Worm (Caenorhabditis elegans): ENCODE results near the gene apb-1.
"Not testable (repeated sequence)": the region's sequence is repeated elsewhere in the genome, so short reads cannot be mapped to it uniquely, and the experiment has no call there.

Gene apb-1

ce11 chrIII:2622870-2623269 lies 26.0 kb upstream of the apb-1 start, which contains the start of gene Y71H2B.2:
TSS of gene Y71H2B.2 (plus strand) at chrIII:2623170.
- TF ChIP-seq ets-4 (tag; optimal IDR thresholded peaks at IDR 0.05) (no peak), K09A11.1 (tag; optimal IDR thresholded peaks at IDR 0.05; ENCODE audit: insufficient read depth) (no peak), lim-6 (tag; optimal IDR thresholded peaks at IDR 0.05) (no peak), ztf-16 (tag; optimal IDR thresholded peaks at IDR 0.05) (no peak), ref-2 (tag; optimal IDR thresholded peaks at IDR 0.05) (no peak), unc-3 (GFP tag; conservative IDR thresholded peaks at IDR 0.05) (no peak), unc-3 (tag; optimal IDR thresholded peaks at IDR 0.05) (no peak), ttx-3 (tag; optimal IDR thresholded peaks at IDR 0.05) (no peak), fax-1 (tag; optimal IDR thresholded peaks at IDR 0.05) (no peak), ceh-24 (tag; optimal IDR thresholded peaks at IDR 0.05) (no peak)

- TF ChIP-seq syd-9 (tag; optimal IDR thresholded peaks at IDR 0.05) (no peak), sox-4 (tag; optimal IDR thresholded peaks at IDR 0.05) (no peak), ceh-18 (tag; optimal IDR thresholded peaks at IDR 0.05) (no peak), sdc-2 (tag; optimal IDR thresholded peaks at IDR 0.05) (no peak), rnt-1 (tag; optimal IDR thresholded peaks at IDR 0.05) (no peak), eyg-1 (tag; optimal IDR thresholded peaks at IDR 0.05) (no peak), nfya-1 (tag; optimal IDR thresholded peaks at IDR 0.05) (no peak), hlh-13 (GFP tag; optimal IDR thresholded peaks at IDR 0.05) (no peak), che-1 (tag; optimal IDR thresholded peaks at IDR 0.05) (no peak), ttx-3 (tag; optimal IDR thresholded peaks at IDR 0.05) (no peak), C08G9.2 (tag; optimal IDR thresholded peaks at IDR 0.05) (no peak), ceh-2 (tag; optimal IDR thresholded peaks at IDR 0.05) (no peak), lim-6 (tag; optimal IDR thresholded peaks at IDR 0.05) (no peak), pros-1 (tag; optimal IDR thresholded peaks at IDR 0.05) (no peak), hlh-8 (tag; optimal IDR thresholded peaks at IDR 0.05) (no peak), pat-9 (tag; optimal IDR thresholded peaks at IDR 0.05) (no peak)
Observed at ce11 chrIII:2619559-2619958, 22.7 kb upstream of the apb-1 start, which contains the start of gene ppfr-4. TSS of gene ppfr-4 (plus strand) at chrIII:2619936.

- TF ChIP-seq tbx-2 (tag; optimal IDR thresholded peaks at IDR 0.05): no peak
- no peak for TF ChIP-seq hlh-8 (tag; optimal IDR thresholded peaks at IDR 0.05)
- TF ChIP-seq fkh-10 (GFP tag; optimal IDR thresholded peaks at IDR 0.05): no peak
- TF ChIP-seq nfya-1 (tag; optimal IDR thresholded peaks at IDR 0.05): no peak
- TF ChIP-seq unc-3 (GFP tag; conservative IDR thresholded peaks at IDR 0.05): no peak
- TF ChIP-seq unc-3 (tag; optimal IDR thresholded peaks at IDR 0.05): no peak
- no peak for TF ChIP-seq pat-9 (tag; optimal IDR thresholded peaks at IDR 0.05)
- TF ChIP-seq nhr-232 (tag; optimal IDR thresholded peaks at IDR 0.05): no peak
- TF ChIP-seq ceh-6 (GFP tag; optimal IDR thresholded peaks at IDR 0.05): no peak
- TF ChIP-seq ceh-45 (GFP tag; IDR thresholded peaks at IDR 0.05): no peak
- TF ChIP-seq dmd-4 (tag; optimal IDR thresholded peaks at IDR 0.05; ENCODE audit: borderline replicate concordance): no peak
- no peak for TF ChIP-seq mec-3 (tag; optimal IDR thresholded peaks at IDR 0.05; ENCODE audit: borderline replicate concordance)
- TF ChIP-seq hlh-6 (tag; optimal IDR thresholded peaks at IDR 0.05): no peak
- TF ChIP-seq fax-1 (tag; optimal IDR thresholded peaks at IDR 0.05): no peak
Observed at ce11 chrIII:2618663-2619062, 21.8 kb upstream of the apb-1 start, which contains the start of gene Y71H2B.4. TSS of gene Y71H2B.4 (plus strand) at chrIII:2618963.

- no peak for TF ChIP-seq pha-4 (tag; optimal IDR thresholded peaks at IDR 0.05)
- TF ChIP-seq zip-5 (tag; optimal IDR thresholded peaks at IDR 0.05): no peak
- no peak for TF ChIP-seq nfya-1 (tag; optimal IDR thresholded peaks at IDR 0.05)
- TF ChIP-seq ceh-24 (tag; optimal IDR thresholded peaks at IDR 0.05): no peak
- TF ChIP-seq hlh-13 (GFP tag; optimal IDR thresholded peaks at IDR 0.05): no peak
Observed at ce11 chrIII:2616212-2616611, 19.4 kb upstream of the apb-1 start.

ce11 chrIII:2607717-2608116 lies 10.9 kb upstream of the apb-1 start, which contains the start of gene Y71H2B.5:
TSS of gene Y71H2B.5 (plus strand) at chrIII:2608017.
- not testable (repeated sequence) for TF ChIP-seq ceh-30 (tag; optimal IDR thresholded peaks at IDR 0.05); ceh-45 (GFP tag; IDR thresholded peaks at IDR 0.05); ceh-9 (tag; optimal IDR thresholded peaks at IDR 0.05)

Data from whole organism, late embryonic.